Fruit fly (Drosophila melanogaster) whole organism, pupa: ENCODE data around the gene osi.

ENCODE experiments used
- CG10348 ChIP-seq: fragments of 200-800 bp; sonication (Bioruptor generic); IDR thresholded peaks from 2 replicates; pipeline ENCODE4 v1.3.6; 2022; ENCODE audit warnings: missing biosample characterization, missing genetic modification characterization
- CG13204 ChIP-seq: fragments of 200-800 bp; sonication (Bioruptor generic); optimal IDR thresholded peaks from 2 replicates; lab custom pipeline; 2018; ENCODE audit warnings: missing biosample characterization, mild to moderate bottlenecking, missing genetic modification characterization, moderate library complexity
- CG14655 ChIP-seq: fragments of 200-800 bp; sonication (Bioruptor generic); optimal IDR thresholded peaks from 3 replicates; lab custom pipeline; 2017; ENCODE audit warnings: mild to moderate bottlenecking, missing biosample characterization, missing genetic modification reagents, missing genetic modification characterization
- CG15710 ChIP-seq: fragments of 200-800 bp; sonication (Bioruptor generic); optimal IDR thresholded peaks from 2 replicates; lab custom pipeline; 2018; ENCODE audit warnings: missing biosample characterization, mild to moderate bottlenecking, missing genetic modification characterization, moderate library complexity
- CG17806 ChIP-seq: fragments of 200-800 bp; sonication (Bioruptor generic); optimal IDR thresholded peaks from 2 replicates; lab custom pipeline; 2018; ENCODE audit warnings: missing biosample characterization, mild to moderate bottlenecking, missing genetic modification characterization, moderate library complexity
- CG32121 ChIP-seq: fragments of 200-800 bp; sonication (Bioruptor generic); IDR thresholded peaks from 2 replicates; pipeline ENCODE4 v1.3.6; 2022; ENCODE audit warnings: missing biosample characterization, missing genetic modification characterization
- CG34367 ChIP-seq: fragments of 200-800 bp; sonication (Bioruptor generic); optimal IDR thresholded peaks from 2 replicates; lab custom pipeline; 2018; ENCODE audit warnings: missing biosample characterization, mild to moderate bottlenecking, missing genetic modification characterization
- CG4496 ChIP-seq: fragments of 200-800 bp; sonication (Bioruptor generic); IDR thresholded peaks from 3 replicates; pipeline ENCODE4 v1.3.6; 2022; ENCODE audit warnings: missing biosample characterization, missing genetic modification characterization
- CG8159 ChIP-seq: fragments of 200-800 bp; sonication (Bioruptor generic); optimal IDR thresholded peaks from 3 replicates; lab custom pipeline; 2018; ENCODE audit warnings: missing biosample characterization, mild to moderate bottlenecking, missing genetic modification characterization, moderate library complexity
- CG8301 ChIP-seq: fragments of 200-800 bp; sonication (Bioruptor generic); optimal IDR thresholded peaks from 2 replicates; lab custom pipeline; 2018; ENCODE audit warnings: missing biosample characterization, mild to moderate bottlenecking, missing genetic modification characterization
- CG9948 ChIP-seq: fragments of 200-800 bp; sonication (Bioruptor generic); optimal IDR thresholded peaks from 2 replicates; lab custom pipeline; 2018; ENCODE audit warnings: missing biosample characterization, mild to moderate bottlenecking, missing genetic modification characterization, moderate library complexity
- D1 ChIP-seq: fragments of 200-800 bp; sonication (Bioruptor generic); optimal IDR thresholded peaks from 2 replicates; lab custom pipeline; 2018; ENCODE audit warnings: missing biosample characterization, mild to moderate bottlenecking, missing genetic modification characterization, moderate library complexity
- EcR ChIP-seq: fragments of 200-800 bp; sonication (Bioruptor generic); optimal IDR thresholded peaks from 3 replicates; lab custom pipeline; 2019; ENCODE audit warnings: missing biosample characterization, missing genetic modification characterization, mild to moderate bottlenecking, moderate library complexity, missing genetic modification reagents
- Ets98B ChIP-seq: fragments of 200-800 bp; sonication (Bioruptor generic); IDR thresholded peaks from 2 replicates; pipeline ENCODE4 v1.3.6; 2022; ENCODE audit warnings: missing biosample characterization, missing genetic modification characterization
- Pif1A ChIP-seq: fragments of 200-800 bp; sonication (Bioruptor generic); optimal IDR thresholded peaks from 3 replicates; lab custom pipeline; 2016; ENCODE audit warnings: missing biosample characterization, missing genetic modification characterization
- Pif1B ChIP-seq: fragments of 200-800 bp; sonication (Bioruptor generic); optimal IDR thresholded peaks from 3 replicates; lab custom pipeline; 2016; ENCODE audit warnings: missing biosample characterization, missing genetic modification characterization
- Snoo ChIP-seq: fragments of 200-800 bp; sonication (Bioruptor generic); optimal IDR thresholded peaks from 3 replicates; lab custom pipeline; 2017; ENCODE audit warnings: missing biosample characterization, mild to moderate bottlenecking, missing genetic modification characterization, inconsistent platforms
- fd96Ca ChIP-seq: fragments of 200-800 bp; sonication (Bioruptor generic); IDR thresholded peaks from 3 replicates; pipeline ENCODE4 v1.3.6; 2022; ENCODE audit warnings: missing biosample characterization, missing genetic modification characterization
- gl ChIP-seq: fragments of 200-800 bp; sonication (Bioruptor generic); optimal IDR thresholded peaks from 2 replicates; lab custom pipeline; 2018; ENCODE audit warnings: missing biosample characterization, mild to moderate bottlenecking, missing genetic modification characterization
- rn ChIP-seq: fragments of 200-800 bp; sonication (Bioruptor generic); IDR thresholded peaks from 2 replicates; pipeline ENCODE4 v1.3.6; 2022; ENCODE audit warnings: missing biosample characterization, missing genetic modification characterization

Gene osi

dm6 chr2L:16843336-16843735 lies 44.4 kb downstream of the osi start:
- TF ChIP-seq CG4496 (peak; percentile 41; the same call in 1 of the 3 replicates), CG9948 (tag; lab: Kevin White, UChicago) (peak; percentile 7), CG32121 (GFP tag; lab: Robert Waterston, UW) (peak; percentile 46), CG15710 (no peak), CG8301 (tag; lab: Kevin White, UChicago) (peak; percentile 28), CG14655 (GFP tag; lab: Kevin White, UChicago) (peak; percentile 24), Ets98B (GFP tag; lab: Robert Waterston, UW) (0 out of 2 replicates have a peak, but pooled peaks have one; percentile 7), EcR (GFP tag; lab: Kevin White, UChicago) (no peak), Snoo (tag; lab: Kevin White, UChicago) (peak; percentile 40)

dm6 chr2L:16842505-16842904 lies 45.3 kb downstream of the osi start:
- TF ChIP-seq Pif1A (GFP tag; lab: Kevin White, UChicago) (peak; percentile 52), gl (tag; lab: Kevin White, UChicago) (no peak), Pif1B (GFP tag; lab: Kevin White, UChicago) (peak; percentile 27)

dm6 chr2L:16839665-16840064 lies 48.1 kb downstream of the osi start:
- TF ChIP-seq CG9948 (tag; lab: Kevin White, UChicago) (no peak), gl (tag; lab: Kevin White, UChicago) (no peak), D1 (tag; lab: Kevin White, UChicago) (no peak), CG32121 (GFP tag; lab: Robert Waterston, UW) (no peak), CG4496 (no peak), Pif1B (GFP tag; lab: Kevin White, UChicago) (no peak), CG8301 (tag; lab: Kevin White, UChicago) (no peak), CG13204 (GFP tag; lab: Kevin White, UChicago) (no peak), EcR (GFP tag; lab: Kevin White, UChicago) (no peak), CG17806 (tag; lab: Kevin White, UChicago) (no peak)

- TF ChIP-seq CG34367 (no peak), CG8301 (tag; lab: Kevin White, UChicago) (no peak), Pif1B (GFP tag; lab: Kevin White, UChicago) (no peak), CG8159 (tag; lab: Kevin White, UChicago) (no peak), rn (no peak), EcR (GFP tag; lab: Kevin White, UChicago) (no peak), CG4496 (no peak), CG15710 (no peak), Snoo (tag; lab: Kevin White, UChicago) (no peak), fd96Ca (GFP tag; lab: Robert Waterston, UW) (no peak), CG32121 (GFP tag; lab: Robert Waterston, UW) (no peak)
- TF ChIP-seq, all 21 proteins: peak for 0
Measured at dm6 chr2L:16837672-16838071, 50.1 kb downstream of the osi start, which contains the start of the genes SclA and SclB. Gene SclA, plus strand, starts transcription at chr2L:16837972. Gene SclB, plus strand, starts transcription at chr2L:16837972.

dm6 chr2L:16837158-16837557 lies 50.6 kb downstream of the osi start, which contains the start of gene Nepl9:
Gene Nepl9, minus strand, starts transcription at chr2L:16837258.
- no peak for TF ChIP-seq D1 (tag; lab: Kevin White, UChicago)
- no peak for TF ChIP-seq Snoo (tag; lab: Kevin White, UChicago)
- TF ChIP-seq gl (tag; lab: Kevin White, UChicago): no peak
- no peak for TF ChIP-seq CG13204 (GFP tag; lab: Kevin White, UChicago)
- TF ChIP-seq CG32121 (GFP tag; lab: Robert Waterston, UW): no peak
- no peak for TF ChIP-seq Pif1A (GFP tag; lab: Kevin White, UChicago)
- no peak for TF ChIP-seq Ets98B (GFP tag; lab: Robert Waterston, UW)
- TF ChIP-seq CG14655 (GFP tag; lab: Kevin White, UChicago): no peak
- no peak for TF ChIP-seq CG4496
- no peak for TF ChIP-seq Pif1B (GFP tag; lab: Kevin White, UChicago)
- no peak for TF ChIP-seq EcR (GFP tag; lab: Kevin White, UChicago)
- no peak for TF ChIP-seq CG34367
- no peak for TF ChIP-seq CG10348 (GFP tag; lab: Robert Waterston, UW)
